Fruit fly (Drosophila melanogaster) whole organism, embryonic: Measurements from ENCODE around the gene Crg-1.

Experiments used
- CG11247 ChIP-seq: fragments of 200-800 bp; sonication (Bioruptor generic); IDR thresholded peaks from 2 replicates; pipeline ENCODE4 v1.3.6; 2022; ENCODE audit warnings: missing biosample characterization, missing genetic modification characterization
- CG12155 ChIP-seq: fragments of 200-800 bp; sonication (Bioruptor generic); optimal IDR thresholded peaks from 3 replicates; lab custom pipeline; 2016; ENCODE audit warnings: missing biosample characterization, missing genetic modification characterization
- CG12659 ChIP-seq: fragments of 200-800 bp; sonication (Bioruptor generic); optimal IDR thresholded peaks from 3 replicates; lab custom pipeline; 2017; ENCODE audit warnings: mild to moderate bottlenecking, missing biosample characterization, missing genetic modification reagents, missing genetic modification characterization
- CG12769 ChIP-seq: fragments of 200-800 bp; sonication (Bioruptor generic); optimal IDR thresholded peaks from 2 replicates; lab custom pipeline; 2019; ENCODE audit warnings: missing biosample characterization, mild to moderate bottlenecking, missing genetic modification characterization, moderate library complexity
- CG16813 ChIP-seq: fragments of 200-800 bp; sonication (Bioruptor generic); IDR thresholded peaks from 3 replicates; pipeline ENCODE4 v1.3.6; 2022; ENCODE audit warnings: missing biosample characterization, missing genetic modification characterization; ENCODE audit not compliant: partially characterized antibody
- CG17328 ChIP-seq: fragments of 200-800 bp; sonication (Bioruptor generic); IDR thresholded peaks from 2 replicates; pipeline ENCODE4 v1.3.6; 2022; ENCODE audit warnings: missing biosample characterization, missing genetic modification characterization
- CG17568 ChIP-seq: fragments of 200-800 bp; sonication (Bioruptor generic); optimal IDR thresholded peaks from 2 replicates; lab custom pipeline; 2018; ENCODE audit warnings: missing biosample characterization, mild to moderate bottlenecking, missing genetic modification characterization, moderate library complexity
- CG17612 ChIP-seq: fragments of 200-800 bp; sonication (Bioruptor generic); IDR thresholded peaks from 2 replicates; pipeline ENCODE4 v1.3.6; 2022; ENCODE audit warnings: missing biosample characterization, missing genetic modification characterization
- CG2889 ChIP-seq: fragments of 200-800 bp; sonication (Bioruptor generic); IDR thresholded peaks from 3 replicates; pipeline ENCODE4 v1.3.6; 2022; ENCODE audit warnings: missing biosample characterization, missing genetic modification characterization
- CG34376 ChIP-seq: fragments of 200-800 bp; sonication (Bioruptor generic); optimal IDR thresholded peaks from 2 replicates; lab custom pipeline; 2018; ENCODE audit warnings: missing biosample characterization, mild to moderate bottlenecking, missing genetic modification characterization
- CG34422 ChIP-seq: fragments of 200-800 bp; sonication (Bioruptor generic); IDR thresholded peaks from 3 replicates; pipeline ENCODE4 v1.3.6; 2022; ENCODE audit warnings: missing biosample characterization, missing genetic modification characterization
- CG3726 ChIP-seq: fragments of 200-800 bp; sonication (Bioruptor generic); IDR thresholded peaks from 3 replicates; pipeline ENCODE4, ENCODE4 v1.3.6; 2022; ENCODE audit warnings: missing biosample characterization, missing genetic modification characterization
- CG43689 ChIP-seq: fragments of 200-800 bp; sonication (Bioruptor generic); IDR thresholded peaks from 2 replicates; pipeline ENCODE4 v1.3.6; 2022; ENCODE audit warnings: missing biosample characterization, missing genetic modification characterization
- CG4424 ChIP-seq: fragments of 200-800 bp; sonication (Bioruptor generic); optimal IDR thresholded peaks from 3 replicates; lab custom pipeline; 2016; ENCODE audit warnings: missing biosample characterization, missing genetic modification characterization
- CG6689 ChIP-seq: fragments of 200-800 bp; sonication (Bioruptor generic); IDR thresholded peaks from 2 replicates; pipeline ENCODE4 v1.3.6; 2022; ENCODE audit warnings: missing biosample characterization, missing genetic modification characterization
- CG7357 ChIP-seq: fragments of 200-800 bp; sonication (Bioruptor generic); IDR thresholded peaks from 3 replicates; pipeline ENCODE4 v1.3.6; 2022; ENCODE audit warnings: missing biosample characterization, missing genetic modification characterization
- CG7928 ChIP-seq: fragments of 200-800 bp; sonication (Bioruptor generic); optimal IDR thresholded peaks from 2 replicates; lab custom pipeline; 2017; ENCODE audit warnings: missing biosample characterization, mild to moderate bottlenecking, missing genetic modification characterization
- CG9437 ChIP-seq: fragments of 200-800 bp; sonication (Bioruptor generic); optimal IDR thresholded peaks from 2 replicates; lab custom pipeline; 2018; ENCODE audit warnings: missing biosample characterization, mild to moderate bottlenecking, missing genetic modification characterization
- CG9727 ChIP-seq: fragments of 200-800 bp; sonication (Bioruptor generic); optimal IDR thresholded peaks from 3 replicates; lab custom pipeline; 2017; ENCODE audit warnings: missing biosample characterization, mild to moderate bottlenecking, missing genetic modification characterization
- CG9876 ChIP-seq: fragments of 200-800 bp; sonication (Bioruptor generic); optimal IDR thresholded peaks from 2 replicates; lab custom pipeline; 2016; ENCODE audit warnings: missing biosample characterization, missing genetic modification characterization
- D ChIP-seq, 2 experiments: fragments of 200-800 bp in 1 of 2; fragments of >200 bp in 1 of 2; sonication (Bioruptor generic) in 1 of 2; optimal IDR thresholded peaks; 2 replicates in 1 of 2; 3 replicates in 1 of 2; lab custom pipeline; 2017; ENCODE audit warnings: mild to moderate bottlenecking in 1 of 2, missing biosample characterization in 1 of 2, missing genetic modification characterization in 1 of 2, missing genetic modification reagents in 1 of 2
- Dip3 ChIP-seq: fragments of 200-800 bp; sonication (Bioruptor generic); optimal IDR thresholded peaks from 3 replicates; lab custom pipeline; 2016; ENCODE audit warnings: missing biosample characterization, missing genetic modification characterization
- Fer3 ChIP-seq: fragments of 200-800 bp; sonication (Bioruptor generic); optimal IDR thresholded peaks from 2 replicates; lab custom pipeline; 2018; ENCODE audit warnings: missing biosample characterization, mild to moderate bottlenecking, missing genetic modification characterization, moderate library complexity
- H15 ChIP-seq: fragments of 200-800 bp; sonication (Bioruptor generic); IDR thresholded peaks from 3 replicates; pipeline ENCODE4 v1.3.6; 2022; ENCODE audit warnings: missing biosample characterization, missing genetic modification characterization
- Hand ChIP-seq: fragments of 200-800 bp; sonication (Bioruptor generic); optimal IDR thresholded peaks from 2 replicates; lab custom pipeline; 2017; ENCODE audit warnings: mild to moderate bottlenecking, missing biosample characterization, missing genetic modification reagents, missing genetic modification characterization
- Hey ChIP-seq: fragments of 200-800 bp; sonication (Bioruptor generic); optimal IDR thresholded peaks from 3 replicates; lab custom pipeline; 2018; ENCODE audit warnings: missing biosample characterization, mild to moderate bottlenecking, missing genetic modification characterization
- HmgD ChIP-seq: fragments of 200-800 bp; sonication (Bioruptor generic); optimal IDR thresholded peaks from 3 replicates; lab custom pipeline; 2016; ENCODE audit warnings: missing biosample characterization, missing genetic modification characterization
- Hr3 ChIP-seq: fragments of 200-800 bp; sonication (Bioruptor generic); optimal IDR thresholded peaks from 3 replicates; lab custom pipeline; 2016; ENCODE audit warnings: missing biosample characterization, missing genetic modification characterization
- Jarid2 ChIP-seq: fragments of 200-800 bp; sonication (Bioruptor generic); optimal IDR thresholded peaks from 3 replicates; lab custom pipeline; 2017; ENCODE audit warnings: mild to moderate bottlenecking, missing biosample characterization, missing genetic modification reagents, missing genetic modification characterization
- MTF-1 ChIP-seq: fragments of 200-800 bp; sonication (Bioruptor generic); optimal IDR thresholded peaks from 2 replicates; lab custom pipeline; 2018; ENCODE audit warnings: missing biosample characterization, mild to moderate bottlenecking, missing genetic modification characterization, borderline replicate concordance
- Ptx1 ChIP-seq: fragments of 200-800 bp; sonication (Bioruptor generic); IDR thresholded peaks from 2 replicates; pipeline ENCODE4 v1.3.6; 2022; ENCODE audit warnings: missing biosample characterization, missing genetic modification characterization
- Taf1 ChIP-seq: fragments of 200-800 bp; sonication (Bioruptor generic); IDR thresholded peaks from 2 replicates; pipeline ENCODE4 v1.3.6; 2022; ENCODE audit warnings: missing biosample characterization, missing genetic modification characterization
- aop ChIP-seq: fragments of 200-800 bp; sonication (Bioruptor generic); IDR thresholded peaks from 2 replicates; pipeline ENCODE4 v1.3.6; 2022; ENCODE audit warnings: missing biosample characterization, missing genetic modification characterization
- ap ChIP-seq: fragments of 200-800 bp; sonication (Bioruptor generic); IDR thresholded peaks from 2 replicates; pipeline ENCODE4 v1.3.6; 2022; ENCODE audit warnings: missing biosample characterization, missing genetic modification characterization
- bbx ChIP-seq: fragments of 200-800 bp; sonication (Bioruptor generic); IDR thresholded peaks from 2 replicates; pipeline ENCODE4 v1.3.6; 2022; ENCODE audit warnings: missing biosample characterization, missing genetic modification characterization; ENCODE audit not compliant: partially characterized antibody
- croc ChIP-seq: fragments of 200-800 bp; sonication (Bioruptor generic); conservative IDR thresholded peaks from 3 replicates; pipeline ENCODE4 v1.3.6; 2022; ENCODE audit warnings: missing biosample characterization, missing genetic modification characterization
- eve ChIP-seq, 2 experiments: fragments of >200 bp; optimal IDR thresholded peaks; 2 replicates each; lab custom pipeline; 2017; ENCODE audit warnings: missing biosample characterization in 2 of 2, missing genetic modification characterization in 2 of 2
- ftz-f1 ChIP-seq: fragments of 200-800 bp; sonication (Bioruptor generic); optimal IDR thresholded peaks from 2 replicates; lab custom pipeline; 2016; ENCODE audit warnings: missing biosample characterization, missing genetic modification characterization
- insv ChIP-seq, 2 experiments: fragments of 200-800 bp; sonication (Bioruptor generic); optimal IDR thresholded peaks; 3 replicates each; lab custom pipeline; 2016 to 2018; ENCODE audit warnings: missing biosample characterization in 2 of 2, missing genetic modification characterization in 2 of 2
- nau ChIP-seq: fragments of 200-800 bp; sonication (Bioruptor generic); optimal IDR thresholded peaks from 3 replicates; lab custom pipeline; 2017; ENCODE audit warnings: missing biosample characterization, mild to moderate bottlenecking, missing genetic modification characterization, missing genetic modification reagents
- nom ChIP-seq: fragments of 200-800 bp; sonication (Bioruptor generic); optimal IDR thresholded peaks from 2 replicates; lab custom pipeline; 2017; ENCODE audit warnings: missing biosample characterization, missing genetic modification characterization, mild to moderate bottlenecking, moderate library complexity, missing genetic modification reagents
- otp ChIP-seq: fragments of 200-800 bp; sonication (Bioruptor generic); IDR thresholded peaks from 3 replicates; pipeline ENCODE4, ENCODE4 v1.3.6; 2022; ENCODE audit warnings: missing biosample characterization, missing genetic modification characterization
- pfk ChIP-seq: fragments of 200-800 bp; sonication (Bioruptor generic); optimal IDR thresholded peaks from 2 replicates; lab custom pipeline; 2018; ENCODE audit warnings: missing biosample characterization, mild to moderate bottlenecking, missing genetic modification characterization, moderate library complexity
- repo ChIP-seq: fragments of 200-800 bp; sonication (Bioruptor generic); optimal IDR thresholded peaks from 2 replicates; lab custom pipeline; 2016; ENCODE audit warnings: missing biosample characterization, missing genetic modification characterization
- sens-2 ChIP-seq: fragments of 200-800 bp; sonication (Bioruptor generic); IDR thresholded peaks from 2 replicates; pipeline ENCODE4 v1.3.6; 2022; ENCODE audit warnings: missing biosample characterization, missing genetic modification characterization
- tin ChIP-seq: fragments of 200-800 bp; sonication (Bioruptor generic); optimal IDR thresholded peaks from 3 replicates; lab custom pipeline; 2016; ENCODE audit warnings: missing biosample characterization, missing genetic modification characterization
- ttk ChIP-seq: fragments of 200-800 bp; sonication (Bioruptor generic); IDR thresholded peaks from 2 replicates; pipeline ENCODE4 v2.1.2; 2022; ENCODE audit warnings: missing biosample characterization, missing genetic modification characterization
- tup ChIP-seq: fragments of 200-800 bp; sonication (Bioruptor generic); optimal IDR thresholded peaks from 2 replicates; lab custom pipeline; 2016; ENCODE audit warnings: missing biosample characterization, mild to moderate bottlenecking, missing genetic modification characterization, moderate library complexity
- usp ChIP-seq: fragments of >200 bp; optimal IDR thresholded peaks from 2 replicates; lab custom pipeline; 2017; ENCODE audit warnings: missing biosample characterization, missing genetic modification characterization
- yki ChIP-seq: fragments of >200 bp; optimal IDR thresholded peaks from 3 replicates; lab custom pipeline; 2018
- zf30C ChIP-seq: fragments of 200-800 bp; sonication (Bioruptor generic); optimal IDR thresholded peaks from 3 replicates; lab custom pipeline; 2018; ENCODE audit warnings: missing biosample characterization, mild to moderate bottlenecking, missing genetic modification characterization

Crg-1 gene

DNA sequence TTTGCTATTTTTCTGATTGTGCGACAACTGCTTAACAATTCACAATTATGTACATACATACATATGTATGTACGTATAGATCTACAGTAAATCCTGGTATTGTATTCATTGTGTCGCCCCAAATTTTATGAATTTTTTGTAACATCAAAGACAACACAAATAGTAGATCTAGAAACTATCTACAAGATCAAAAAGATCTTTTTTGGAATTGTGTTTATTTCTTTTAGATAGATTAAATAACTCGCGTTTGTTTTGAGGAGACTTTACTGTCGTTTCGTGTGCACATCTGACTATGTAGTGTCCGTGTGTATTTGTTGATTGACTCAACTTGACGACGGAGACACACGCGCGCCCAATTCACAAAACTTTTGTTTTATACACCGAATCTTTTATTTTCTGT is 18.7 kb upstream of the Crg-1 start (continued):
- TF ChIP-seq CG7357 (GFP tag; lab: Robert Waterston, UW) = peak; percentile 82
- peak; percentile 88 for TF ChIP-seq nau (GFP tag; lab: Kevin White, UChicago)
- peak; percentile 74 for TF ChIP-seq CG9876
- peak; percentile 56 for TF ChIP-seq Jarid2 (GFP tag; lab: Kevin White, UChicago)
- TF ChIP-seq CG43689 (GFP tag; lab: Robert Waterston, UW) = no peak; the same call in 1 of the 2 replicates
- peak; percentile 75 for TF ChIP-seq MTF-1 (GFP tag; lab: Kevin White, UChicago)
- peak; percentile 24 for TF ChIP-seq nom (GFP tag; lab: Kevin White, UChicago)
- peak; percentile 91 for TF ChIP-seq CG6689
- peak; percentile 22 for TF ChIP-seq pfk (GFP tag; lab: Kevin White, UChicago)
- TF ChIP-seq CG17328 (GFP tag; lab: Robert Waterston, UW) = peak; percentile 83
- TF ChIP-seq CG2889 = peak; percentile 89
- peak; percentile 95 for TF ChIP-seq CG11247 (GFP tag; lab: Robert Waterston, UW)
- TF ChIP-seq Hr3 = peak; percentile 82
- TF ChIP-seq sens-2 (GFP tag; lab: Robert Waterston, UW) = 0 out of 2 replicates have a peak, but pooled peaks have one; percentile 47
- no peak for TF ChIP-seq tup (GFP tag; lab: Kevin White, UChicago)
- peak in 1 of 2 experiments; percentile 79 for TF ChIP-seq eve (GFP tag; optimal IDR thresholded peaks at IDR 0.05; lab: Kevin White, UChicago)
- peak; percentile 89 for TF ChIP-seq CG9727 (GFP tag; lab: Kevin White, UChicago)
- TF ChIP-seq Taf1 = peak; percentile 91
- peak; percentile 66 for TF ChIP-seq CG7928 (GFP tag; lab: Kevin White, UChicago)
- TF ChIP-seq CG12155 = peak; percentile 92
- peak; percentile 92 for TF ChIP-seq Ptx1 (GFP tag; lab: Robert Waterston, UW)
- no peak for TF ChIP-seq usp (GFP tag; lab: Kevin White, UChicago)
- TF ChIP-seq CG16813 (GFP tag; lab: Robert Waterston, UW) = no peak
- peak; percentile 83 for TF ChIP-seq CG17568 (GFP tag; lab: Kevin White, UChicago)
- TF ChIP-seq H15 (GFP tag; lab: Robert Waterston, UW) = peak; percentile 87
- TF ChIP-seq aop (GFP tag; lab: Robert Waterston, UW) = no peak
- TF ChIP-seq CG34422 (GFP tag; lab: Robert Waterston, UW) = peak; percentile 92
- peak; percentile 62 for TF ChIP-seq Hey (tag; lab: Kevin White, UChicago)
- TF ChIP-seq CG17612 (GFP tag; lab: Robert Waterston, UW) = peak; percentile 88
- peak; percentile 83 for TF ChIP-seq repo (GFP tag; lab: Kevin White, UChicago)
- peak; percentile 74 for TF ChIP-seq tin
- TF ChIP-seq ftz-f1 (GFP tag; lab: Kevin White, UChicago) = no peak
- TF ChIP-seq yki (lab: Kevin White, UChicago) = no peak
- no peak for TF ChIP-seq D (optimal IDR thresholded peaks at IDR 0.05; lab: Kevin White, UChicago)
- peak; percentile 52 for TF ChIP-seq D (GFP tag; optimal IDR thresholded peaks at IDR 0.05; lab: Kevin White, UChicago)
- TF ChIP-seq CG3726 (GFP tag; lab: Robert Waterston, UW) = peak; percentile 79; the same call in 1 of the 3 replicates
- no peak for TF ChIP-seq bbx
- peak; percentile 51; the same call in 2 of the 3 replicates for TF ChIP-seq croc (GFP tag; lab: Robert Waterston, UW)
- peak; percentile 96 for TF ChIP-seq CG12769 (tag; lab: Kevin White, UChicago)
- TF ChIP-seq CG34376 (GFP tag; lab: Kevin White, UChicago) = peak; percentile 85
- TF ChIP-seq otp (GFP tag; lab: Robert Waterston, UW) = peak; percentile 83
- TF ChIP-seq Hand (GFP tag; lab: Kevin White, UChicago) = peak; percentile 92
- peak; percentile 87; the same call in 1 of the 2 replicates for TF ChIP-seq ttk (GFP tag; lab: Robert Waterston, UW)
- peak; percentile 81 for TF ChIP-seq CG4424 (GFP tag; lab: Kevin White, UChicago)
- TF ChIP-seq CG12659 = peak; percentile 94
- TF ChIP-seq insv (GFP tag; optimal IDR thresholded peaks at IDR 0.05; lab: Kevin White, UChicago) = no peak
- peak; percentile 79 for TF ChIP-seq CG9437 (GFP tag; lab: Kevin White, UChicago)
- peak; percentile 70 for TF ChIP-seq HmgD
- no peak for TF ChIP-seq zf30C (GFP tag; lab: Kevin White, UChicago)
- peak; percentile 94 for TF ChIP-seq Dip3 (GFP tag; lab: Kevin White, UChicago)
- TF ChIP-seq ap = peak; percentile 74
- TF ChIP-seq Fer3 (tag; lab: Kevin White, UChicago) = peak; percentile 96
